Worm (Caenorhabditis elegans): Measurements from ENCODE around the gene cct-4.

DNA sequence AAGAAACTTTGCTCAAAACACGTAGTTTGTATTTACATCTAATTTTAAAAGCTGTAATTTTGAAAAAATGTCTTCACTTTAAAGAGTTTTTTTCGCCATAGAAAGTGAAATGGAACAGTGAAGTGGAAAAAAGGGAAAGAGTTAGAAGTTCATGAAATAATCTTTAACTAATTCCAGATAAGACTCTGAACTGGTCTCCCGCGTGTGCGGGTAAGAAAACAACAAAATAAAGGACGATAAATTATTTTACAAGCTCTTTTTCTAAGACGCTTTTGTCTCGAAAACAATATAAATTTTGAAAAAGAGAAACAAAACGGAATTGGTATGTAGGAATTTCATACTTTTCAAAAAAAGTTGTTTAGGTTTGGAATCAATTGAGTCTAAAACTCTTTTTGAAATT, 33.2 kb downstream of the cct-4 start:
- TF ChIP-seq ets-4 (GFP tag; optimal IDR thresholded peaks at IDR 0.05) (no peak), unc-62 (GFP tag; optimal IDR thresholded peaks at IDR 0.05) (no peak), snpc-1.1 (tag; optimal IDR thresholded peaks at IDR 0.05; ENCODE audit: insufficient read depth) (no peak), die-1 (tag; optimal IDR thresholded peaks at IDR 0.05) (no peak), ztf-28 (GFP tag; IDR thresholded peaks at IDR 0.05) (no peak), let-526 (GFP tag; IDR thresholded peaks at IDR 0.05) (no peak), Y67H2A.10 (GFP tag; conservative IDR thresholded peaks at IDR 0.05) (no peak), xnd-1 (tag; optimal IDR thresholded peaks at IDR 0.05) (no peak), pha-4 (tag; optimal IDR thresholded peaks at IDR 0.05) (no peak), nhr-179 (tag; optimal IDR thresholded peaks at IDR 0.05) (no peak), tbp1 (GFP tag; optimal IDR thresholded peaks at IDR 0.05) (no peak), egl-18 (GFP tag; IDR thresholded peaks at IDR 0.05) (no peak), F57C9.4 (tag; optimal IDR thresholded peaks at IDR 0.05) (no peak), repo-1 (tag; optimal IDR thresholded peaks at IDR 0.05) (no peak)

Data from whole organism, young adult.